Worm (Caenorhabditis elegans): ENCODE results near the gene F25H9.6.

DNA sequence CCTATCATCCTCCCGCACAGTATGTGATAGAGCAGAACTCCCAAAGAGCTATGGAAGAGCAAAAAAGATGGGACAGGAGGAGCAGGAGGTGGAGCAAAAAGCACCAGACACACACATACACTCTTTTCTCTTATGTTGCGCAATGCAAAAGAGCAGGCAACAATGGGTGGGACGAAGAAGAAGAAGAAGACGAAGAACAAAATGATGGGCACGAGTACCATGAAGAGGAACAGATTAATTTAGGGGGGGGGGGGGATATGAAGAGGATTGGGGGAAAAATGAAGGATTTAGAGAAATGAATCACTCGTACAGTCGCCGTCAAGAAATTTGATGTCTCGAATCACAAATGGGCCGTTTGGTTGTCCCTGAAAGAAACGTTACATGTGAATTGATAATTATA, 43.5 kb upstream of the F25H9.6 start, which contains the start of gene avr-15:
- TF ChIP-seq W03F9.2 (tag; optimal IDR thresholded peaks at IDR 0.05): no peak
- TF ChIP-seq dao-5 (tag; optimal IDR thresholded peaks at IDR 0.05): no peak
- TF ChIP-seq him-1 (tag; optimal IDR thresholded peaks at IDR 0.05): no peak
